Worm (Caenorhabditis elegans) whole organism, L3 larva: Measurements from ENCODE around the gene ekl-5.

Experiments
- ceh-28 ChIP-seq: fragments of 150-350 bp; optimal IDR thresholded peaks from 2 replicates; lab custom pipeline; 2014; ENCODE audit warnings: missing biosample characterization, missing genetic modification reagents, missing genetic modification characterization
- elt-3 ChIP-seq, 3 experiments: fragments of 150-350 bp in 1 of 3; sonication (generic microtip) in 2 of 3; optimal IDR thresholded peaks; 2 replicates in 2 of 3; 4 replicates in 1 of 3; lab custom pipeline; 2014 to 2017; ENCODE audit warnings: missing biosample characterization in 3 of 3, missing genetic modification characterization in 3 of 3
- jun-1 ChIP-seq: fragments of 150-350 bp; optimal IDR thresholded peaks from 2 replicates; lab custom pipeline; 2014; ENCODE audit warnings: missing biosample characterization, missing genetic modification reagents, missing genetic modification characterization
- lin-15B ChIP-seq: fragments of 150-350 bp; optimal IDR thresholded peaks from 2 replicates; lab custom pipeline; 2014; ENCODE audit warnings: missing biosample characterization, missing genetic modification characterization
- lin-39 ChIP-seq: fragments of 150-350 bp; optimal IDR thresholded peaks from 2 replicates; lab custom pipeline; 2018; ENCODE audit warnings: missing biosample characterization, missing genetic modification reagents, missing genetic modification characterization
- nhr-237 ChIP-seq: fragments of 150-350 bp; optimal IDR thresholded peaks from 2 replicates; lab custom pipeline; 2014; ENCODE audit warnings: missing biosample characterization, missing genetic modification characterization
- nhr-76 ChIP-seq: fragments of 150-350 bp; sonication (generic microtip); optimal IDR thresholded peaks from 5 replicates; lab custom pipeline; 2014; ENCODE audit warnings: missing biosample characterization, missing genetic modification characterization
- pha-4 ChIP-seq: fragments of 150-350 bp; optimal IDR thresholded peaks from 2 replicates; lab custom pipeline; 2014; ENCODE audit warnings: missing biosample characterization, missing genetic modification reagents, missing genetic modification characterization
- tbx-2 ChIP-seq: sonication (generic microtip); optimal IDR thresholded peaks from 2 replicates; lab custom pipeline; 2016; ENCODE audit warnings: mild to moderate bottlenecking, missing genetic modification characterization, missing compliant biosample characterization
- unc-39 ChIP-seq: sonication (generic microtip); optimal IDR thresholded peaks from 4 replicates; lab custom pipeline; 2017; ENCODE audit warnings: missing biosample characterization, missing genetic modification characterization
- unc-62 ChIP-seq: fragments of 150-350 bp; sonication (generic microtip); optimal IDR thresholded peaks from 4 replicates; lab custom pipeline; 2014; ENCODE audit warnings: missing biosample characterization, missing genetic modification reagents, missing genetic modification characterization
- zag-1 ChIP-seq: fragments of 150-350 bp; optimal IDR thresholded peaks from 2 replicates; lab custom pipeline; 2014; ENCODE audit warnings: missing biosample characterization, missing genetic modification characterization
- ztf-11 ChIP-seq: fragments of 150-350 bp; optimal IDR thresholded peaks from 2 replicates; lab custom pipeline; 2014; ENCODE audit warnings: missing biosample characterization, missing genetic modification characterization
- ztf-4 ChIP-seq: fragments of 150-350 bp; optimal IDR thresholded peaks from 2 replicates; lab custom pipeline; 2014; ENCODE audit warnings: missing biosample characterization, missing genetic modification characterization

ce11 chrX:13945524-13945923 lies 28.6 kb upstream of the ekl-5 start:
- TF ChIP-seq nhr-76 (tag; lab: Kevin White, UChicago) (no peak), unc-39 (tag; lab: Kevin White, UChicago) (no peak), ztf-11 (no peak), unc-62 (peak; percentile 31), zag-1 (tag; lab: Kevin White, UChicago) (no peak), ztf-4 (tag; lab: Kevin White, UChicago) (no peak), lin-15B (tag; lab: Kevin White, UChicago) (peak; percentile 65), tbx-2 (tag; lab: Kevin White, UChicago) (peak; percentile 50), nhr-237 (tag; lab: Kevin White, UChicago) (no peak), jun-1 (tag; lab: Kevin White, UChicago) (no peak), pha-4 (tag; lab: Kevin White, UChicago) (peak; percentile 32), lin-39 (tag; lab: Kevin White, UChicago) (peak; percentile 94), ceh-28 (tag; lab: Kevin White, UChicago) (no peak), elt-3 (tag; optimal IDR thresholded peaks at IDR 0.05; lab: Kevin White, UChicago) (no peak)
